Fruit fly (Drosophila melanogaster) whole organism, embryonic: ENCODE data around the gene CG10508.
A peak's percentile ranks its signal among the peaks of the same experiment; 100 is the strongest.

Source experiments
- Blimp-1 ChIP-seq: fragments of 200-800 bp; sonication (Bioruptor generic); optimal IDR thresholded peaks from 3 replicates; lab custom pipeline; 2018; ENCODE audit warnings: missing biosample characterization, missing genetic modification characterization, mild to moderate bottlenecking, moderate library complexity, missing genetic modification reagents
- CG10366 ChIP-seq: fragments of 200-800 bp; sonication (Bioruptor generic); IDR thresholded peaks from 2 replicates; pipeline ENCODE4 v1.3.6; 2022; ENCODE audit warnings: missing biosample characterization, missing genetic modification characterization
- CG11093 ChIP-seq: fragments of 200-800 bp; sonication (Bioruptor generic); IDR thresholded peaks from 3 replicates; pipeline ENCODE4 v1.3.6; 2022; ENCODE audit warnings: missing biosample characterization, missing genetic modification characterization
- CG11504 ChIP-seq: fragments of 200-800 bp; sonication (Bioruptor generic); optimal IDR thresholded peaks from 3 replicates; lab custom pipeline; 2019; ENCODE audit warnings: missing biosample characterization, mild to moderate bottlenecking, missing genetic modification characterization, moderate library complexity
- CG12104 ChIP-seq: fragments of 200-800 bp; sonication (Bioruptor generic); optimal IDR thresholded peaks from 3 replicates; lab custom pipeline; 2016; ENCODE audit warnings: missing biosample characterization, missing genetic modification characterization
- CG14441 ChIP-seq: fragments of 200-800 bp; sonication (Bioruptor generic); IDR thresholded peaks from 2 replicates; pipeline ENCODE4 v1.3.6; 2022; ENCODE audit warnings: missing biosample characterization, missing genetic modification characterization
- CG16815 ChIP-seq: fragments of 200-800 bp; sonication (Bioruptor generic); optimal IDR thresholded peaks from 3 replicates; lab custom pipeline; 2017; ENCODE audit warnings: missing biosample characterization, mild to moderate bottlenecking, missing genetic modification characterization
- CG18262 ChIP-seq: fragments of 200-800 bp; optimal IDR thresholded peaks from 3 replicates; lab custom pipeline; 2019; ENCODE audit warnings: missing biosample characterization, mild to moderate bottlenecking, missing genetic modification characterization, moderate library complexity
- CG2202 ChIP-seq: fragments of 200-800 bp; sonication (Bioruptor generic); optimal IDR thresholded peaks from 2 replicates; lab custom pipeline; 2018; ENCODE audit warnings: missing biosample characterization, mild to moderate bottlenecking, missing genetic modification characterization
- CG2678 ChIP-seq: fragments of 200-800 bp; sonication (Bioruptor generic); optimal IDR thresholded peaks from 3 replicates; lab custom pipeline; 2019; ENCODE audit warnings: missing biosample characterization, mild to moderate bottlenecking, missing genetic modification characterization, moderate library complexity
- CG30020 ChIP-seq: fragments of 200-800 bp; optimal IDR thresholded peaks from 2 replicates; lab custom pipeline; 2019; ENCODE audit warnings: missing biosample characterization, mild to moderate bottlenecking, missing genetic modification characterization, moderate library complexity
- CG3163 ChIP-seq: fragments of 200-800 bp; sonication (Bioruptor generic); optimal IDR thresholded peaks from 3 replicates; lab custom pipeline; 2016; ENCODE audit warnings: missing biosample characterization, missing genetic modification characterization
- CG3847 ChIP-seq: fragments of 200-800 bp; sonication (Bioruptor generic); IDR thresholded peaks from 2 replicates; pipeline ENCODE4 v1.3.6; 2022; ENCODE audit warnings: missing biosample characterization, missing genetic modification characterization
- CG5245 ChIP-seq: fragments of 200-800 bp; sonication (Bioruptor generic); optimal IDR thresholded peaks from 3 replicates; lab custom pipeline; 2016; ENCODE audit warnings: missing biosample characterization, missing genetic modification characterization
- CG6175 ChIP-seq: fragments of 200-800 bp; sonication (Bioruptor generic); IDR thresholded peaks from 3 replicates; pipeline ENCODE4 v1.3.6; 2022; ENCODE audit warnings: missing biosample characterization, missing genetic modification characterization
- CG7745 ChIP-seq: fragments of 200-800 bp; sonication (Bioruptor generic); optimal IDR thresholded peaks from 2 replicates; lab custom pipeline; 2018; ENCODE audit warnings: missing biosample characterization, mild to moderate bottlenecking, missing genetic modification characterization, moderate library complexity
- CG7839 ChIP-seq: fragments of 200-800 bp; sonication (Bioruptor generic); optimal IDR thresholded peaks from 3 replicates; lab custom pipeline; 2018; ENCODE audit warnings: missing biosample characterization, mild to moderate bottlenecking, missing genetic modification characterization, moderate library complexity
- CG7963 ChIP-seq: fragments of 200-800 bp; sonication (Bioruptor generic); IDR thresholded peaks from 3 replicates; pipeline ENCODE4 v1.3.6; 2022; ENCODE audit warnings: missing biosample characterization, missing genetic modification characterization; ENCODE audit not compliant: partially characterized antibody
- CG8281 ChIP-seq: fragments of 200-800 bp; sonication (Bioruptor generic); optimal IDR thresholded peaks from 2 replicates; lab custom pipeline; 2018; ENCODE audit warnings: missing biosample characterization, mild to moderate bottlenecking, missing genetic modification characterization, moderate library complexity
- CG9215 ChIP-seq: fragments of 200-800 bp; sonication (Bioruptor generic); IDR thresholded peaks from 2 replicates; pipeline ENCODE4 v1.3.6; 2022; ENCODE audit warnings: missing biosample characterization, missing genetic modification characterization
- CG9437 ChIP-seq: fragments of 200-800 bp; sonication (Bioruptor generic); optimal IDR thresholded peaks from 2 replicates; lab custom pipeline; 2018; ENCODE audit warnings: missing biosample characterization, mild to moderate bottlenecking, missing genetic modification characterization
- CG9876 ChIP-seq: fragments of 200-800 bp; sonication (Bioruptor generic); optimal IDR thresholded peaks from 2 replicates; lab custom pipeline; 2016; ENCODE audit warnings: missing biosample characterization, missing genetic modification characterization
- Deaf1 ChIP-seq: fragments of 200-800 bp; optimal IDR thresholded peaks from 3 replicates; lab custom pipeline; 2019; ENCODE audit warnings: missing biosample characterization, mild to moderate bottlenecking, missing genetic modification characterization, moderate library complexity
- Dfd ChIP-seq, 2 experiments: fragments of >200 bp; optimal IDR thresholded peaks; 2 replicates each; lab custom pipeline; 2017; ENCODE audit warnings: missing biosample characterization in 2 of 2, missing genetic modification characterization in 2 of 2
- Fer3 ChIP-seq: fragments of 200-800 bp; sonication (Bioruptor generic); optimal IDR thresholded peaks from 2 replicates; lab custom pipeline; 2018; ENCODE audit warnings: missing biosample characterization, mild to moderate bottlenecking, missing genetic modification characterization, moderate library complexity
- HmgZ ChIP-seq: fragments of 200-800 bp; sonication (Bioruptor generic); optimal IDR thresholded peaks from 2 replicates; lab custom pipeline; 2018; ENCODE audit warnings: missing biosample characterization, mild to moderate bottlenecking, missing genetic modification characterization
- Hmr ChIP-seq: fragments of 200-800 bp; sonication (Bioruptor generic); optimal IDR thresholded peaks from 3 replicates; lab custom pipeline; 2017; ENCODE audit warnings: mild to moderate bottlenecking, missing biosample characterization, missing genetic modification reagents, missing genetic modification characterization
- Hsf ChIP-seq: fragments of 200-800 bp; sonication (Bioruptor generic); optimal IDR thresholded peaks from 3 replicates; lab custom pipeline; 2016; ENCODE audit warnings: missing biosample characterization, missing genetic modification characterization
- Myb ChIP-seq: fragments of 200-800 bp; sonication (Bioruptor generic); optimal IDR thresholded peaks from 2 replicates; lab custom pipeline; 2016; ENCODE audit warnings: missing biosample characterization, missing genetic modification characterization
- NC2α ChIP-seq: fragments of 200-800 bp; sonication (Bioruptor generic); optimal IDR thresholded peaks from 2 replicates; lab custom pipeline; 2016; ENCODE audit warnings: missing biosample characterization, missing genetic modification characterization
- NK7.1 ChIP-seq: fragments of 200-800 bp; sonication (Bioruptor generic); optimal IDR thresholded peaks from 3 replicates; lab custom pipeline; 2016; ENCODE audit warnings: missing biosample characterization, missing genetic modification characterization
- ac ChIP-seq: fragments of 200-800 bp; sonication (Bioruptor generic); optimal IDR thresholded peaks from 3 replicates; lab custom pipeline; 2017; ENCODE audit warnings: missing biosample characterization, mild to moderate bottlenecking, missing genetic modification characterization
- az2 ChIP-seq: fragments of 200-800 bp; sonication (Bioruptor generic); optimal IDR thresholded peaks from 3 replicates; lab custom pipeline; 2016; ENCODE audit warnings: missing biosample characterization, missing genetic modification characterization
- bab2 ChIP-seq: fragments of 200-800 bp; sonication (Bioruptor generic); optimal IDR thresholded peaks from 2 replicates; lab custom pipeline; 2016; ENCODE audit warnings: missing biosample characterization, missing genetic modification characterization
- bigmax ChIP-seq: fragments of 200-800 bp; sonication (Bioruptor generic); optimal IDR thresholded peaks from 2 replicates; lab custom pipeline; 2018; ENCODE audit warnings: missing biosample characterization, mild to moderate bottlenecking, missing genetic modification characterization
- chif ChIP-seq, 2 experiments: fragments of 200-800 bp; sonication (Bioruptor generic); optimal IDR thresholded peaks; 3 replicates each; lab custom pipeline; 2016; ENCODE audit warnings: missing biosample characterization in 2 of 2, missing genetic modification characterization in 2 of 2
- dpn ChIP-seq, 2 experiments: fragments of 200-800 bp; sonication (Bioruptor generic); optimal IDR thresholded peaks; 3 replicates each; lab custom pipeline; 2016; ENCODE audit warnings: missing biosample characterization in 2 of 2, missing genetic modification characterization in 2 of 2
- emc ChIP-seq: fragments of 200-800 bp; sonication (Bioruptor generic); optimal IDR thresholded peaks from 2 replicates; lab custom pipeline; 2016; ENCODE audit warnings: missing biosample characterization, missing genetic modification characterization
- fd102C ChIP-seq: fragments of 200-800 bp; sonication (Bioruptor generic); optimal IDR thresholded peaks from 2 replicates; lab custom pipeline; 2018; ENCODE audit warnings: missing biosample characterization, mild to moderate bottlenecking, missing genetic modification characterization, moderate library complexity
- hb ChIP-seq: fragments of 200-800 bp; sonication (Bioruptor generic); IDR thresholded peaks from 3 replicates; pipeline ENCODE4 v1.3.6; 2022; ENCODE audit warnings: missing biosample characterization, missing genetic modification characterization; ENCODE audit not compliant: partially characterized antibody
- inv ChIP-seq: fragments of 200-800 bp; sonication (Bioruptor generic); IDR thresholded peaks from 2 replicates; pipeline ENCODE4 v1.3.6; 2022; ENCODE audit warnings: missing biosample characterization, missing genetic modification characterization; ENCODE audit not compliant: partially characterized antibody
- jigr1 ChIP-seq: fragments of 200-800 bp; sonication (Bioruptor generic); IDR thresholded peaks from 3 replicates; pipeline ENCODE4 v1.3.6; 2022; ENCODE audit warnings: missing biosample characterization, missing genetic modification characterization
- ken ChIP-seq: fragments of 200-800 bp; sonication (Bioruptor generic); IDR thresholded peaks from 3 replicates; pipeline ENCODE4 v1.3.6; 2022; ENCODE audit warnings: missing biosample characterization, missing genetic modification characterization
- nerfin-2 ChIP-seq: fragments of 200-800 bp; sonication (Bioruptor generic); IDR thresholded peaks from 2 replicates; pipeline ENCODE4 v1.3.6; 2022; ENCODE audit warnings: missing biosample characterization, missing genetic modification characterization; ENCODE audit not compliant: partially characterized antibody
- pfk ChIP-seq: fragments of 200-800 bp; sonication (Bioruptor generic); optimal IDR thresholded peaks from 2 replicates; lab custom pipeline; 2018; ENCODE audit warnings: missing biosample characterization, mild to moderate bottlenecking, missing genetic modification characterization, moderate library complexity
- pita ChIP-seq: fragments of 200-800 bp; sonication (Bioruptor generic); optimal IDR thresholded peaks from 2 replicates; lab custom pipeline; 2017; ENCODE audit warnings: missing biosample characterization, mild to moderate bottlenecking, missing genetic modification characterization
- shn ChIP-seq: fragments of 200-800 bp; sonication (Bioruptor generic); optimal IDR thresholded peaks from 3 replicates; lab custom pipeline; 2016; ENCODE audit warnings: missing biosample characterization, missing genetic modification characterization
- sisA ChIP-seq: fragments of 200-800 bp; sonication (Bioruptor generic); IDR thresholded peaks from 2 replicates; pipeline ENCODE4 v1.3.6; 2022; ENCODE audit warnings: missing biosample characterization, missing genetic modification characterization
- tx ChIP-seq: fragments of 200-800 bp; sonication (Bioruptor generic); optimal IDR thresholded peaks from 2 replicates; lab custom pipeline; 2016; ENCODE audit warnings: missing biosample characterization, missing genetic modification characterization
- vnd ChIP-seq: fragments of 200-800 bp; sonication (Bioruptor generic); IDR thresholded peaks from 3 replicates; pipeline ENCODE4 v1.3.6; 2022; ENCODE audit warnings: missing biosample characterization, missing genetic modification characterization; ENCODE audit not compliant: partially characterized antibody

CG10508 gene

DNA sequence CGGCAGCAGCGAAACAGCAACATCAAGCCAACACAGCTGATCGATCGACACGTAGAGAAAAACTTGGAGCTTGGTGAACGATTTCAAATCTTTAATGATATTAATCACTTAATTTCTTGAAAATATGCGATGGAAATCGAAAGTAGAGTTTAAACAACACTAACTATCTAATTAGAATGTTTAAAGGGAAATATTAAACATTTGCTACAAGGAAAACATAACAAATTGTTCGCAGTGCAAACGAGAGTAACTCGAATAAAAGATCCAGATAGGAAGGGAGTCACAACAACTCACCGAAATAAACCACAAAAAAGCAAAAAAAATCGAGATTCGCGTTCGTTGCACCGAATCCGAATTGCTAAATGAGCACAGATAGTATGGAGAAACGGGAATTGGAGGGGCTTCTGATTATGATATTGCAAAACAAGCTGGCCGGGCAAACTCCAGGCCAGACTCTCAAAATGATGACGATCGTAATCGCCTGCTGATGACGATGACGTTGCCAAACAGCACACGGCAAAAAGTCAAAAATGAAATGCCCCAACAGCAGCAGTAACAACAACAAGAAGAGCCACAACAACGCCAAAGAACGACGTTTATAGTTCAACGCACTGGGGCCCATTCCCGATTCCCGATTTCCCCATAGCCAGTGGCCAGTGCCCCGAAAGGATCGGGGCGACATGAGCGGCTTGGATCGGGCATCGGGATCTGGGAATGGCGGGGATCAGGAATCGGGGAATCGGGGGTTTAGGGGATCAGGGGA, 43.9 kb downstream of the CG10508 start (continued):
- TF ChIP-seq ac (GFP tag; lab: Kevin White, UChicago) = no peak
- TF ChIP-seq CG3847 (GFP tag; lab: Robert Waterston, UW) = no peak
- no peak for TF ChIP-seq pita
- no peak for TF ChIP-seq CG30020 (tag; lab: Kevin White, UChicago)
- no peak for TF ChIP-seq bigmax (GFP tag; lab: Kevin White, UChicago)
- no peak for TF ChIP-seq CG7745 (tag; lab: Kevin White, UChicago)
- no peak for TF ChIP-seq Myb (GFP tag; lab: Kevin White, UChicago)
- TF ChIP-seq vnd (GFP tag; lab: Robert Waterston, UW) = no peak
- no peak for TF ChIP-seq hb
- TF ChIP-seq CG2678 (tag; lab: Kevin White, UChicago) = peak; percentile 58
- peak; percentile 41; the same call in 1 of the 2 replicates for TF ChIP-seq sisA (GFP tag; lab: Robert Waterston, UW)
- peak; percentile 15 to 26 for TF ChIP-seq dpn (GFP tag; optimal IDR thresholded peaks at IDR 0.05; lab: Kevin White, UChicago)
- TF ChIP-seq CG2202 (tag; lab: Kevin White, UChicago) = no peak
- no peak for TF ChIP-seq fd102C
- TF ChIP-seq CG16815 = no peak
- TF ChIP-seq HmgZ = no peak
- no peak for TF ChIP-seq inv (GFP tag; lab: Robert Waterston, UW)
- TF ChIP-seq Hsf = peak; percentile 21
- peak; percentile 65 for TF ChIP-seq Blimp-1
- no peak for TF ChIP-seq CG9876 (GFP tag; lab: Kevin White, UChicago)
- TF ChIP-seq CG8281 = no peak
- TF ChIP-seq NC2α (GFP tag; lab: Kevin White, UChicago) = no peak
- TF ChIP-seq CG5245 (GFP tag; lab: Kevin White, UChicago) = peak; percentile 20
- no peak for TF ChIP-seq CG9215 (GFP tag; lab: Robert Waterston, UW)
- peak; percentile 57 for TF ChIP-seq CG7839 (tag; lab: Kevin White, UChicago)
- TF ChIP-seq az2 (GFP tag; lab: Kevin White, UChicago) = peak; percentile 41
- peak; percentile 33 for TF ChIP-seq bab2 (GFP tag; lab: Kevin White, UChicago)
- TF ChIP-seq CG14441 (GFP tag; lab: Robert Waterston, UW) = no peak
- no peak for TF ChIP-seq Deaf1 (tag; lab: Kevin White, UChicago)
- no peak for TF ChIP-seq shn (GFP tag; lab: Kevin White, UChicago)
- no peak for TF ChIP-seq CG9437 (GFP tag; lab: Kevin White, UChicago)
- peak; percentile 36 to 52 for TF ChIP-seq chif (GFP tag; optimal IDR thresholded peaks at IDR 0.05; lab: Kevin White, UChicago)
- peak; percentile 73 for TF ChIP-seq CG18262
- TF ChIP-seq CG3163 (GFP tag; lab: Kevin White, UChicago) = no peak
- TF ChIP-seq Fer3 (tag; lab: Kevin White, UChicago) = peak; percentile 4
- TF ChIP-seq CG10366 (GFP tag; lab: Robert Waterston, UW) = peak; percentile 15; the same call in 1 of the 2 replicates
- no peak for TF ChIP-seq CG11093 (GFP tag; lab: Robert Waterston, UW)
- no peak for TF ChIP-seq pfk
- no peak for TF ChIP-seq NK7.1 (GFP tag; lab: Kevin White, UChicago)
- TF ChIP-seq jigr1 (GFP tag; lab: Robert Waterston, UW) = no peak
- no peak for TF ChIP-seq CG12104 (GFP tag; lab: Kevin White, UChicago)
- TF ChIP-seq Dfd (GFP tag; optimal IDR thresholded peaks at IDR 0.05; lab: Kevin White, UChicago) = no peak
- TF ChIP-seq Hmr (GFP tag; lab: Kevin White, UChicago) = no peak
- TF ChIP-seq emc = no peak
- no peak for TF ChIP-seq CG7963
- no peak for TF ChIP-seq CG6175 (GFP tag; lab: Robert Waterston, UW)
- no peak for TF ChIP-seq nerfin-2
- no peak for TF ChIP-seq ken (GFP tag; lab: Robert Waterston, UW)
- TF ChIP-seq CG11504 = peak; percentile 70
- no peak for TF ChIP-seq tx (GFP tag; lab: Kevin White, UChicago)
